Worm (Caenorhabditis elegans): ENCODE measurements around the gene plpp-1.2.

- TF ChIP-seq snpc-1.2 (GFP tag; IDR thresholded peaks at IDR 0.05) (no peak), unc-62 (GFP tag; optimal IDR thresholded peaks at IDR 0.05 in 1 of 2) (peak in 1 of 2 experiments; percentile 10), unc-62 (tag; optimal IDR thresholded peaks at IDR 0.05) (no peak), Y105C5A.15 (GFP tag; IDR thresholded peaks at IDR 0.05) (no peak)
These were observed 40.9 kb downstream of the plpp-1.2 start for ce11 chrII:6526136-6526684.

Measured in whole organism, L4 larva.